Fruit fly (Drosophila melanogaster): ENCODE results near the gene CG5071.

CG5071 gene

dm6 chr3R:25591500-25591899 is 26.7 kb upstream of the CG5071 start:
- TF ChIP-seq br (GFP tag; optimal IDR thresholded peaks at IDR 0.05) (no peak), Mio (GFP tag; optimal IDR thresholded peaks at IDR 0.05) (no peak), Rel (GFP tag; optimal IDR thresholded peaks at IDR 0.05) (no peak), Rel (tag; optimal IDR thresholded peaks at IDR 0.05) (no peak), Dfd (GFP tag; optimal IDR thresholded peaks at IDR 0.05) (no peak), Sp1 (GFP tag; optimal IDR thresholded peaks at IDR 0.05) (no peak), N (GFP tag; optimal IDR thresholded peaks at IDR 0.05) (no peak), Vsx2 (GFP tag; optimal IDR thresholded peaks at IDR 0.05; ENCODE audit: partially characterized antibody) (no peak), CrebA (GFP tag; optimal IDR thresholded peaks at IDR 0.05; ENCODE audit: borderline replicate concordance) (no peak), Myc (optimal IDR thresholded peaks at IDR 0.05) (no peak), pan (optimal IDR thresholded peaks at IDR 0.05) (no peak), Hr83 (GFP tag; optimal IDR thresholded peaks at IDR 0.05; ENCODE audit: poor library complexity, severe bottlenecking) (no peak), woc (GFP tag; optimal IDR thresholded peaks at IDR 0.05) (no peak), HLH106 (tag; optimal IDR thresholded peaks at IDR 0.05) (no peak), jim (GFP tag; optimal IDR thresholded peaks at IDR 0.05) (no peak), dmrt93B (GFP tag; optimal IDR thresholded peaks at IDR 0.05) (no peak), sage (GFP tag; optimal IDR thresholded peaks at IDR 0.05) (no peak), fru (GFP tag; optimal IDR thresholded peaks at IDR 0.05) (no peak)

- TF ChIP-seq psq (GFP tag; optimal IDR thresholded peaks at IDR 0.05) (peak; percentile 75), CrebA (GFP tag; optimal IDR thresholded peaks at IDR 0.05; ENCODE audit: borderline replicate concordance) (no peak)
These were observed 24.1 kb upstream of the CG5071 start for dm6 chr3R:25594128-25594527.

- TF ChIP-seq h (GFP tag; optimal IDR thresholded peaks at IDR 0.05) (no peak), jim (GFP tag; optimal IDR thresholded peaks at IDR 0.05) (no peak), Vsx2 (GFP tag; optimal IDR thresholded peaks at IDR 0.05; ENCODE audit: partially characterized antibody) (no peak), psq (GFP tag; optimal IDR thresholded peaks at IDR 0.05) (peak; percentile 56)
These were observed 21.8 kb upstream of the CG5071 start for dm6 chr3R:25596274-25597034.

- TF ChIP-seq psq (GFP tag; optimal IDR thresholded peaks at IDR 0.05), result no peak
These were observed 9.2 kb upstream of the CG5071 start, which contains the start of gene ymp for dm6 chr3R:25609027-25609426. ymp (minus strand) TSS chr3R:25609127.

- TF ChIP-seq OdsH (GFP tag; optimal IDR thresholded peaks at IDR 0.05) (no peak), Abd-B (GFP tag; optimal IDR thresholded peaks at IDR 0.05) (no peak), sv (GFP tag; optimal IDR thresholded peaks at IDR 0.05) (no peak), dsf (GFP tag; optimal IDR thresholded peaks at IDR 0.05; ENCODE audit: borderline replicate concordance) (no peak), Hr78 (GFP tag; optimal IDR thresholded peaks at IDR 0.05) (no peak), woc (GFP tag; optimal IDR thresholded peaks at IDR 0.05) (no peak), brk (GFP tag; optimal IDR thresholded peaks at IDR 0.05) (no peak)
These were observed 4.8 kb upstream of the CG5071 start, which contains the start of gene CG5079 for dm6 chr3R:25613366-25613765. CG5079 (plus strand) TSS chr3R:25613666.

dm6 chr3R:25623800-25624791 is 5.9 kb downstream of the CG5071 start, which contains the start of gene Npl4:
Npl4 (minus strand) TSS chr3R:25624662.
- TF ChIP-seq OdsH (GFP tag; optimal IDR thresholded peaks at IDR 0.05) (peak; percentile 31), Hnf4 (GFP tag; optimal IDR thresholded peaks at IDR 0.05) (peak; percentile 10), woc (GFP tag; optimal IDR thresholded peaks at IDR 0.05) (no peak)
